Fruit fly (Drosophila melanogaster) whole organism, embryonic: ENCODE measurements around the gene Myo95E.

Experiments used
- BEAF-32 ChIP-seq: fragments of 200-800 bp; sonication (Bioruptor generic); optimal IDR thresholded peaks from 3 replicates; lab custom pipeline; 2017; ENCODE audit warnings: missing biosample characterization, missing genetic modification characterization, mild to moderate bottlenecking, moderate library complexity, missing genetic modification reagents
- CG10147 ChIP-seq: fragments of 200-800 bp; sonication (Bioruptor generic); optimal IDR thresholded peaks from 2 replicates; lab custom pipeline; 2019; ENCODE audit warnings: missing biosample characterization, mild to moderate bottlenecking, missing genetic modification characterization, moderate library complexity
- CG10267 ChIP-seq: fragments of 200-800 bp; sonication (Bioruptor generic); optimal IDR thresholded peaks from 2 replicates; lab custom pipeline; 2018; ENCODE audit warnings: missing biosample characterization, mild to moderate bottlenecking, missing genetic modification characterization, moderate library complexity
- CG11093 ChIP-seq: fragments of 200-800 bp; sonication (Bioruptor generic); IDR thresholded peaks from 3 replicates; pipeline ENCODE4 v1.3.6; 2022; ENCODE audit warnings: missing biosample characterization, missing genetic modification characterization
- CG12155 ChIP-seq: fragments of 200-800 bp; sonication (Bioruptor generic); optimal IDR thresholded peaks from 3 replicates; lab custom pipeline; 2016; ENCODE audit warnings: missing biosample characterization, missing genetic modification characterization
- CG13287 ChIP-seq: fragments of 200-800 bp; sonication (Bioruptor generic); IDR thresholded peaks from 2 replicates; pipeline ENCODE4 v1.3.6; 2022; ENCODE audit warnings: missing biosample characterization, missing genetic modification characterization; ENCODE audit not compliant: partially characterized antibody
- CG14710 ChIP-seq: fragments of 200-800 bp; sonication (Bioruptor generic); optimal IDR thresholded peaks from 3 replicates; lab custom pipeline; 2019; ENCODE audit warnings: missing biosample characterization, mild to moderate bottlenecking, missing genetic modification characterization, moderate library complexity
- CG15514 ChIP-seq: fragments of 200-800 bp; sonication (Bioruptor generic); optimal IDR thresholded peaks from 3 replicates; lab custom pipeline; 2017; ENCODE audit warnings: missing biosample characterization, missing genetic modification characterization, mild to moderate bottlenecking, moderate library complexity, missing genetic modification reagents
- CG1603 ChIP-seq: fragments of 200-800 bp; sonication (Bioruptor generic); optimal IDR thresholded peaks from 2 replicates; lab custom pipeline; 2019; ENCODE audit warnings: missing biosample characterization, mild to moderate bottlenecking, missing genetic modification characterization, moderate library complexity
- CG17568 ChIP-seq: fragments of 200-800 bp; sonication (Bioruptor generic); optimal IDR thresholded peaks from 2 replicates; lab custom pipeline; 2018; ENCODE audit warnings: missing biosample characterization, mild to moderate bottlenecking, missing genetic modification characterization, moderate library complexity
- CG18011 ChIP-seq: fragments of 200-800 bp; sonication (Bioruptor generic); optimal IDR thresholded peaks from 2 replicates; lab custom pipeline; 2017; ENCODE audit warnings: missing biosample characterization, missing genetic modification characterization, mild to moderate bottlenecking, moderate library complexity, missing genotype
- CG18764 ChIP-seq: fragments of 200-800 bp; sonication (Bioruptor generic); optimal IDR thresholded peaks from 3 replicates; lab custom pipeline; 2016; ENCODE audit warnings: missing biosample characterization, missing genetic modification characterization
- CG3847 ChIP-seq: fragments of 200-800 bp; sonication (Bioruptor generic); IDR thresholded peaks from 2 replicates; pipeline ENCODE4 v1.3.6; 2022; ENCODE audit warnings: missing biosample characterization, missing genetic modification characterization
- CG4617 ChIP-seq: fragments of 200-800 bp; sonication (Bioruptor generic); optimal IDR thresholded peaks from 3 replicates; lab custom pipeline; 2016; ENCODE audit warnings: missing biosample characterization, missing genetic modification characterization, borderline replicate concordance
- CG8281 ChIP-seq: fragments of 200-800 bp; sonication (Bioruptor generic); optimal IDR thresholded peaks from 2 replicates; lab custom pipeline; 2018; ENCODE audit warnings: missing biosample characterization, mild to moderate bottlenecking, missing genetic modification characterization, moderate library complexity
- CG8765 ChIP-seq: fragments of 200-800 bp; sonication (Bioruptor generic); IDR thresholded peaks from 2 replicates; pipeline ENCODE4 v1.3.6; 2022; ENCODE audit warnings: missing biosample characterization, missing genetic modification characterization
- Camta ChIP-seq: fragments of 200-800 bp; sonication (Bioruptor generic); optimal IDR thresholded peaks from 2 replicates; lab custom pipeline; 2016; ENCODE audit warnings: missing biosample characterization, missing genetic modification characterization
- Dll ChIP-seq: fragments of 200-800 bp; sonication (Bioruptor generic); IDR thresholded peaks from 4 replicates; pipeline ENCODE4 v1.3.6; 2022; ENCODE audit warnings: missing biosample characterization, missing genetic modification characterization; ENCODE audit not compliant: partially characterized antibody
- E2f2 ChIP-seq: fragments of 200-800 bp; sonication (Bioruptor generic); IDR thresholded peaks from 2 replicates; pipeline ENCODE4 v1.3.6; 2022; ENCODE audit warnings: missing biosample characterization, missing genetic modification characterization
- GATAe ChIP-seq: fragments of 200-800 bp; sonication (Bioruptor generic); conservative IDR thresholded peaks from 2 replicates; pipeline ENCODE4 v1.3.6; 2022; ENCODE audit warnings: missing biosample characterization, missing genetic modification characterization
- HHEX ChIP-seq: fragments of 200-800 bp; sonication (Bioruptor generic); optimal IDR thresholded peaks from 3 replicates; lab custom pipeline; 2017; ENCODE audit warnings: missing biosample characterization, mild to moderate bottlenecking, missing genetic modification characterization, missing genetic modification reagents
- HLH3B ChIP-seq: fragments of 200-800 bp; sonication (Bioruptor generic); IDR thresholded peaks from 2 replicates; pipeline ENCODE4 v1.3.6; 2022; ENCODE audit warnings: missing biosample characterization, missing genetic modification characterization
- HLHmδ ChIP-seq: fragments of 200-800 bp; sonication (Bioruptor generic); optimal IDR thresholded peaks from 2 replicates; lab custom pipeline; 2018; ENCODE audit warnings: missing biosample characterization, mild to moderate bottlenecking, missing genetic modification characterization, moderate library complexity
- HmgD ChIP-seq: fragments of 200-800 bp; sonication (Bioruptor generic); optimal IDR thresholded peaks from 3 replicates; lab custom pipeline; 2016; ENCODE audit warnings: missing biosample characterization, missing genetic modification characterization
- Hsf ChIP-seq: fragments of 200-800 bp; sonication (Bioruptor generic); optimal IDR thresholded peaks from 3 replicates; lab custom pipeline; 2016; ENCODE audit warnings: missing biosample characterization, missing genetic modification characterization
- Lhr ChIP-seq: fragments of 200-800 bp; sonication (Bioruptor generic); optimal IDR thresholded peaks from 3 replicates; lab custom pipeline; 2017; ENCODE audit warnings: mild to moderate bottlenecking, missing biosample characterization, missing genetic modification reagents, missing genetic modification characterization
- MBD-R2 ChIP-seq: fragments of 200-800 bp; sonication (Bioruptor generic); IDR thresholded peaks from 2 replicates; pipeline ENCODE4 v1.3.6; 2022; ENCODE audit warnings: missing biosample characterization, missing genetic modification characterization
- MESR4 ChIP-seq: fragments of 200-800 bp; sonication (Bioruptor generic); optimal IDR thresholded peaks from 2 replicates; lab custom pipeline; 2018; ENCODE audit warnings: missing biosample characterization, mild to moderate bottlenecking, missing genetic modification characterization, moderate library complexity
- Mrtf ChIP-seq: fragments of 200-800 bp; sonication (Bioruptor generic); IDR thresholded peaks from 3 replicates; pipeline ENCODE4 v1.3.6; 2022; ENCODE audit warnings: missing biosample characterization, missing genetic modification characterization
- NK7.1 ChIP-seq: fragments of 200-800 bp; sonication (Bioruptor generic); optimal IDR thresholded peaks from 3 replicates; lab custom pipeline; 2016; ENCODE audit warnings: missing biosample characterization, missing genetic modification characterization
- Sry-δ ChIP-seq: fragments of 200-800 bp; sonication (Bioruptor generic); optimal IDR thresholded peaks from 2 replicates; lab custom pipeline; 2016; ENCODE audit warnings: missing biosample characterization, missing genetic modification characterization
- al ChIP-seq: fragments of 200-800 bp; sonication (Bioruptor generic); IDR thresholded peaks from 2 replicates; pipeline ENCODE4 v1.3.6; 2022; ENCODE audit warnings: missing biosample characterization, missing genetic modification characterization
- cad ChIP-seq: fragments of >200 bp; optimal IDR thresholded peaks from 2 replicates; lab custom pipeline; 2017; ENCODE audit warnings: missing biosample characterization, missing genetic modification characterization
- crp ChIP-seq, 2 experiments: fragments of 200-800 bp; sonication (Bioruptor generic); optimal IDR thresholded peaks; 2 replicates in 1 of 2; 3 replicates in 1 of 2; lab custom pipeline; 2017; ENCODE audit warnings: missing biosample characterization in 2 of 2, missing genetic modification characterization in 2 of 2, mild to moderate bottlenecking in 1 of 2, moderate library complexity in 1 of 2
- ftz-f1 ChIP-seq: fragments of 200-800 bp; sonication (Bioruptor generic); optimal IDR thresholded peaks from 2 replicates; lab custom pipeline; 2016; ENCODE audit warnings: missing biosample characterization, missing genetic modification characterization
- h ChIP-seq: fragments of >200 bp; optimal IDR thresholded peaks from 2 replicates; lab custom pipeline; 2017
- hb ChIP-seq: fragments of 200-800 bp; sonication (Bioruptor generic); IDR thresholded peaks from 3 replicates; pipeline ENCODE4 v1.3.6; 2022; ENCODE audit warnings: missing biosample characterization, missing genetic modification characterization; ENCODE audit not compliant: partially characterized antibody
- jing ChIP-seq: fragments of 200-800 bp; sonication (Bioruptor generic); optimal IDR thresholded peaks from 2 replicates; lab custom pipeline; 2018; ENCODE audit warnings: missing biosample characterization, mild to moderate bottlenecking, missing genetic modification characterization
- lola ChIP-seq, 3 experiments: fragments of >200 bp in 2 of 3; fragments of 200-800 bp in 1 of 3; sonication (Bioruptor generic) in 1 of 3; optimal IDR thresholded peaks; 2 replicates each; lab custom pipeline; 2017 to 2019; ENCODE audit warnings: missing biosample characterization in 3 of 3, missing genetic modification characterization in 3 of 3, mild to moderate bottlenecking in 1 of 3, moderate library complexity in 1 of 3
- lov ChIP-seq, 2 experiments: fragments of 200-800 bp in 1 of 2; fragments of >200 bp in 1 of 2; sonication (Bioruptor generic) in 1 of 2; IDR thresholded peaks in 1 of 2; optimal IDR thresholded peaks in 1 of 2; 2 replicates in 1 of 2; 3 replicates in 1 of 2; pipeline versions ENCODE4 v1.3.6 to Lab custom; 2017 to 2022; ENCODE audit warnings: missing biosample characterization in 1 of 2, missing genetic modification characterization in 1 of 2
- mld ChIP-seq: fragments of 200-800 bp; sonication (Bioruptor generic); IDR thresholded peaks from 3 replicates; pipeline ENCODE4 v1.3.6; 2022; ENCODE audit warnings: missing biosample characterization, missing genetic modification characterization; ENCODE audit not compliant: partially characterized antibody
- pzg ChIP-seq: fragments of 200-800 bp; sonication (Bioruptor generic); optimal IDR thresholded peaks from 3 replicates; lab custom pipeline; 2018; ENCODE audit warnings: missing biosample characterization, mild to moderate bottlenecking, missing genetic modification characterization, moderate library complexity
- slp2 ChIP-seq: fragments of 200-800 bp; sonication (Bioruptor generic); optimal IDR thresholded peaks from 2 replicates; lab custom pipeline; 2016; ENCODE audit warnings: missing biosample characterization, missing genetic modification characterization
- sr ChIP-seq: fragments of 200-800 bp; sonication (Bioruptor generic); IDR thresholded peaks from 3 replicates; pipeline ENCODE4 v1.3.6; 2022; ENCODE audit warnings: missing biosample characterization, missing genetic modification characterization
- stc ChIP-seq: fragments of 200-800 bp; sonication (Bioruptor generic); IDR thresholded peaks from 2 replicates; pipeline ENCODE4 v1.3.6; 2022; ENCODE audit warnings: missing biosample characterization, missing genetic modification characterization
- trem ChIP-seq: fragments of 200-800 bp; optimal IDR thresholded peaks from 3 replicates; lab custom pipeline; 2019; ENCODE audit warnings: missing biosample characterization, mild to moderate bottlenecking, missing genetic modification characterization, moderate library complexity
- twi ChIP-seq: fragments of 200-800 bp; optimal IDR thresholded peaks from 2 replicates; lab custom pipeline; 2019; ENCODE audit warnings: missing biosample characterization, mild to moderate bottlenecking, missing genetic modification characterization, moderate library complexity
- unpg ChIP-seq: fragments of 200-800 bp; sonication (Bioruptor generic); optimal IDR thresholded peaks from 3 replicates; lab custom pipeline; 2018; ENCODE audit warnings: missing biosample characterization, mild to moderate bottlenecking, missing genetic modification characterization, moderate library complexity
- wek ChIP-seq: fragments of 200-800 bp; sonication (Bioruptor generic); optimal IDR thresholded peaks from 3 replicates; lab custom pipeline; 2018; ENCODE audit warnings: missing biosample characterization, mild to moderate bottlenecking, missing genetic modification characterization, moderate library complexity
- zf30C ChIP-seq: fragments of 200-800 bp; sonication (Bioruptor generic); optimal IDR thresholded peaks from 3 replicates; lab custom pipeline; 2018; ENCODE audit warnings: missing biosample characterization, mild to moderate bottlenecking, missing genetic modification characterization

Myo95E gene

dm6 chr3R:24186188-24186587 is 24.9 kb upstream of the Myo95E start, which contains the start of gene mora (continued):
- TF ChIP-seq zf30C (GFP tag; lab: Kevin White, UChicago): no peak
- TF ChIP-seq CG1603 (tag; lab: Kevin White, UChicago): peak; percentile 59
- no peak for TF ChIP-seq lola (GFP tag; optimal IDR thresholded peaks at IDR 0.05; lab: Kevin White, UChicago)
- TF ChIP-seq GATAe: no peak
- no peak for TF ChIP-seq h (lab: Kevin White, UChicago)
- peak; percentile 22 for TF ChIP-seq CG10267 (tag; lab: Kevin White, UChicago)
- no peak for TF ChIP-seq ftz-f1 (GFP tag; lab: Kevin White, UChicago)
- no peak for TF ChIP-seq CG10147 (GFP tag; lab: Kevin White, UChicago)
- TF ChIP-seq trem (tag; lab: Kevin White, UChicago): peak; percentile 26
- TF ChIP-seq Hsf: no peak
- TF ChIP-seq cad: no peak
- no peak for TF ChIP-seq sr (GFP tag; lab: Robert Waterston, UW)
- TF ChIP-seq stc (GFP tag; lab: Robert Waterston, UW): no peak
- TF ChIP-seq MESR4: peak; percentile 78
- no peak for TF ChIP-seq CG8765 (GFP tag; lab: Robert Waterston, UW)
- peak in 1 of 2 experiments; percentile 69 for TF ChIP-seq crp (GFP tag; optimal IDR thresholded peaks at IDR 0.05; lab: Kevin White, UChicago)
- peak; percentile 47 for TF ChIP-seq BEAF-32 (GFP tag; lab: Kevin White, UChicago)
- no peak for TF ChIP-seq CG12155 (GFP tag; lab: Kevin White, UChicago)
- no peak for TF ChIP-seq jing
- peak; percentile 69 for TF ChIP-seq CG4617 (GFP tag; lab: Kevin White, UChicago)
- peak; percentile 80 for TF ChIP-seq twi (tag; lab: Kevin White, UChicago)
- TF ChIP-seq HLH3B: no peak
- peak; percentile 36; the same call in 1 of the 2 replicates for TF ChIP-seq MBD-R2 (GFP tag; lab: Robert Waterston, UW)
- no peak for TF ChIP-seq Lhr (GFP tag; lab: Kevin White, UChicago)
- TF ChIP-seq CG11093 (GFP tag; lab: Robert Waterston, UW): no peak
- TF ChIP-seq HmgD (GFP tag; lab: Kevin White, UChicago): no peak
- peak; percentile 6 for TF ChIP-seq CG15514 (GFP tag; lab: Kevin White, UChicago)
- no peak for TF ChIP-seq Camta (GFP tag; lab: Kevin White, UChicago)
- TF ChIP-seq lov (optimal IDR thresholded peaks at IDR 0.05; lab: Kevin White, UChicago): no peak
- no peak for TF ChIP-seq lov (GFP tag; IDR thresholded peaks at IDR 0.05; lab: Robert Waterston, UW)
- TF ChIP-seq CG18011 (GFP tag; lab: Kevin White, UChicago): no peak
- TF ChIP-seq CG8281 (tag; lab: Kevin White, UChicago): no peak
- TF ChIP-seq hb (GFP tag; lab: Robert Waterston, UW): no peak
- TF ChIP-seq pzg (GFP tag; lab: Kevin White, UChicago): peak; percentile 65
- TF ChIP-seq mld (GFP tag; lab: Robert Waterston, UW): no peak
- TF ChIP-seq al (GFP tag; lab: Robert Waterston, UW): no peak
- TF ChIP-seq slp2 (GFP tag; lab: Kevin White, UChicago): no peak
- TF ChIP-seq CG14710 (tag; lab: Kevin White, UChicago): peak; percentile 40
- TF ChIP-seq HHEX (GFP tag; lab: Kevin White, UChicago): no peak
- TF ChIP-seq CG3847 (GFP tag; lab: Robert Waterston, UW): no peak
- TF ChIP-seq Mrtf (GFP tag; lab: Robert Waterston, UW): no peak
- TF ChIP-seq Dll (GFP tag; lab: Robert Waterston, UW): 0 out of 4 replicates have a peak, but pooled peaks have one; percentile 29
- no peak for TF ChIP-seq HLHmδ (GFP tag; lab: Kevin White, UChicago)
- TF ChIP-seq unpg: no peak
- TF ChIP-seq wek (GFP tag; lab: Kevin White, UChicago): peak; percentile 11
- TF ChIP-seq NK7.1 (GFP tag; lab: Kevin White, UChicago): no peak
- TF ChIP-seq Sry-δ: peak; percentile 12
- TF ChIP-seq E2f2 (GFP tag; lab: Robert Waterston, UW): peak; percentile 95
- no peak for TF ChIP-seq CG18764 (GFP tag; lab: Kevin White, UChicago)
- TF ChIP-seq CG13287 (GFP tag; lab: Robert Waterston, UW): peak; percentile 49
- no peak for TF ChIP-seq CG17568 (GFP tag; lab: Kevin White, UChicago)
